Worm (Caenorhabditis elegans): Measurements from ENCODE around the gene pgp-11.

pgp-11 gene

DNA sequence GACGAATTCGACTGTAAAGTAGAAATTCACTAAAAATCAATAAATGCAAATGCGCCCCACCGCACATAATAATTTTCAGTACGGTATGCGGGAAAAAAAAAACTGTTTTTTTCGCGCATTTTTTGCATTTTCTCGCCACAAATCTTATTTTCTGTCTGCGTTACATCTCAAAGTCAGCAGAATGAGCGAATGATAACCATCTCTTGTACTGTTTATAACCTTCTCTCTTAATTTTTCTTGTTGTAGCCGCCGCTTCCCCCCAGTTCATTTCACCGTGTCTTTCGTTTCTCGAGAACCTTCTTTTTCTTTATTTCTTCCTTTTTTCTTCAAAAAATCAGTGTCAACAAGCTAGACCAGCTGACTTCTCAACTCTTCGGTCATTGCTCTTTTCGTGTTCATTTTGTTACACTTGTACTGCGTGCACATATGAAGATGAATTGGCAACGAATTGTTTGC, 11.5 kb upstream of the pgp-11 start (continued):
- TF ChIP-seq mel-28 (tag; optimal IDR thresholded peaks at IDR 0.05; ENCODE audit: borderline replicate concordance) (no peak), hlh-26 (GFP tag; conservative IDR thresholded peaks at IDR 0.05) (no peak), B0019.2 (GFP tag; conservative IDR thresholded peaks at IDR 0.05) (0 out of 2 replicates have a peak, but pooled peaks have one; percentile 21), egrh-3 (GFP tag; IDR thresholded peaks at IDR 0.05) (no peak), hsf-1 (GFP tag; IDR thresholded peaks at IDR 0.05) (peak; percentile 77), F49E8.2 (tag; optimal IDR thresholded peaks at IDR 0.05; ENCODE audit: insufficient read depth) (peak; percentile 47), ceh-40 (GFP tag; IDR thresholded peaks at IDR 0.05) (no peak), madf-8 (GFP tag; conservative IDR thresholded peaks at IDR 0.05) (peak; percentile 93), ceh-58 (GFP tag; IDR thresholded peaks at IDR 0.05) (no peak), nfyb-1 (GFP tag; IDR thresholded peaks at IDR 0.05) (peak; percentile 58), nhr-80 (tag; optimal IDR thresholded peaks at IDR 0.05) (no peak), unc-130 (GFP tag; optimal IDR thresholded peaks at IDR 0.05) (peak; percentile 74), Y56A3A.18 (GFP tag; IDR thresholded peaks at IDR 0.05) (peak; percentile 63; the same call in 1 of the 2 replicates), B0336.3 (GFP tag; IDR thresholded peaks at IDR 0.05) (peak; percentile 54), cebp-2 (GFP tag; IDR thresholded peaks at IDR 0.05) (no peak), F37B4.10 (GFP tag; IDR thresholded peaks at IDR 0.05) (no peak), F33H1.4 (GFP tag; IDR thresholded peaks at IDR 0.05) (peak; percentile 75), chd-7 (tag; optimal IDR thresholded peaks at IDR 0.05) (no peak), dpff-1 (tag; optimal IDR thresholded peaks at IDR 0.05) (peak; percentile 10), lsl-1 (GFP tag; optimal IDR thresholded peaks at IDR 0.05) (peak; percentile 90), snpc-4 (GFP tag; optimal IDR thresholded peaks at IDR 0.05) (peak; percentile 28), snpc-4 (tag; optimal IDR thresholded peaks at IDR 0.05) (peak in 3 of 4 experiments; percentile 46 to 58 (median 55)), dpl-1 (GFP tag; optimal IDR thresholded peaks at IDR 0.05) (peak; percentile 86), ztf-22 (GFP tag; optimal IDR thresholded peaks at IDR 0.05) (no peak), madf-10 (tag; optimal IDR thresholded peaks at IDR 0.05) (no peak), attf-5 (GFP tag; optimal IDR thresholded peaks at IDR 0.05) (peak; percentile 26)

DNA sequence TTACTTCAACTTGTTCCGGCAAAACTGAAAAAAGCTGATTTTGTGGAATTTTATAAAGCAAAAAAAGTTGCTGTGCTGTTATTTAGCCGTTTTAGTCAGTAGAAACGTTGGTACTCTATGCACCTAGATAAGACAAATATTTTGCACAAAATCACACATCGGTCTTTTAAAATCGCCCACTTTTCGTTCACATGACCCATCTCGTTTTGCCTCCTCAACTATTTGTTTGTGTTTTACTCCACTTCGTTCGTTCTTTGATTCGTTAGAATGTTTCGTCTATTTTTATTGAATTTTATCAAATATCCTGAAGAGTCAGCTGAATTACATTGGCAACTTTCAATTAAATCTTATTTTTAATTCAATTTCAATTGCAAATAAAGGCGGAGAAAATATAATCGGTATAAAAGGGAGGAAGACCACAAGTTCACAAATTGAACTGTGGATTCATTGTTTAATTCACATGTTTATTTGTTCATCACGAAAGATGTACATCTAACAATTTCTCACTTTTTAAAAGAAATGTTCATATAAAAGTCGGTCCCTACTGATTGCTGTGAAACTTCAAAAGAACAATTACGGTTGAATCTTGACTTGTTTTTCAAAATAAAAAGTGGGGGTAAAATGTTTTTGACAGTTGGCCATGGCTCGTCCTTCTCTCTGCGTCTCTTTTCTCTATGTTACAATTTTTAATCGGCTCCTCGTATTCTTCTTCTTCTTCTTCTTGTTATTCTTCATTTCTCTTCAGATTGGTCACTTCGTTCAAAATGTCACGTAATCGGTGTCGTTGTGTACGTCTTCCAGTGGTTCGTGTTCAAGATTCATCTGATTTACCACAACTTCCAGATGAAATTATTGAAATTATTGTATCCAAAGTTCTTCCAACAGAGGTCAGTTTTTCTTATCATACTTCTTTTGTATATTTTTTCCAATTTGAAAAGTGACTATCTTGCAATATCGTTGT, 8.3 kb upstream of the pgp-11 start, which contains the start of gene DH11.2:
Gene DH11.2 (plus strand): TSS at position 746 of the 961 bp plus-strand sequence.
- TF ChIP-seq nhr-80 (tag; optimal IDR thresholded peaks at IDR 0.05): peak; percentile 42
- TF ChIP-seq hsf-1 (GFP tag; IDR thresholded peaks at IDR 0.05): no peak
- peak; percentile 15 for TF ChIP-seq tlf-1 (GFP tag; optimal IDR thresholded peaks at IDR 0.05)
- peak; percentile 84 for TF ChIP-seq ama-1 (optimal IDR thresholded peaks at IDR 0.05)
- TF ChIP-seq ama-1 (GFP tag; optimal IDR thresholded peaks at IDR 0.05): no peak
- TF ChIP-seq K11D2.4 (GFP tag; IDR thresholded peaks at IDR 0.05): no peak
- no peak for TF ChIP-seq nhr-179 (tag; optimal IDR thresholded peaks at IDR 0.05)

DNA sequence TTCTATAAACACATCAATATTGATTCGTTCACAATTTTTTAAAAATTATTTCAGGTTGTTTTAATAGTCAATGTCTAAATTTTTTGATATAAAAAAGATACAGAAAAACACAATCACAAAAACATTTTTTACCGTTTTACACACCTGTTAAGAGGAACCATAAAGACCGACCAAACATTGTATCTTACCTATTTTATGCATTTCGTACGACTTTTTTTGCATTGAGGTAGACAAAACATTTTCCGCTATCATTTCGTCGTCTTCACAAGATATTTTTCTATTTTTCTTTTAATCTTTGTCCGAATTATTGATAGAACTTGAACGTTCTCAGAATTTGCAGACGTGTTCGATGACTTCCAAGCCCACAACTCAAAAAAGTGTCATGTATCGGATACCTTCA, 4.3 kb upstream of the pgp-11 start, which contains the start of gene glna-2:
Gene glna-2 (plus strand): TSS at position 301 of the 400 bp plus-strand sequence.
- TF ChIP-seq attf-6 (GFP tag; IDR thresholded peaks at IDR 0.05): no peak
- TF ChIP-seq snpc-3.4 (tag; optimal IDR thresholded peaks at IDR 0.05): no peak
- TF ChIP-seq F49E8.2 (tag; optimal IDR thresholded peaks at IDR 0.05; ENCODE audit: insufficient read depth): no peak
- TF ChIP-seq xnd-1 (tag; optimal IDR thresholded peaks at IDR 0.05): no peak
- TF ChIP-seq nfya-2 (GFP tag; IDR thresholded peaks at IDR 0.05): no peak
- no peak for TF ChIP-seq lag-1 (GFP tag; IDR thresholded peaks at IDR 0.05)
- no peak for TF ChIP-seq ztf-6 (GFP tag; IDR thresholded peaks at IDR 0.05)
- TF ChIP-seq cebp-2 (GFP tag; IDR thresholded peaks at IDR 0.05): no peak

Data from whole organism, young adult.